Worm (Caenorhabditis elegans): ENCODE measurements around the gene W01A11.7.

ce11 chrV:6517305-6518224, 12.4 kb upstream of the W01A11.7 start:
- TF ChIP-seq him-1 (tag; optimal IDR thresholded peaks at IDR 0.05) = no peak
- TF ChIP-seq W03F9.2 (tag; optimal IDR thresholded peaks at IDR 0.05) = no peak
